Fruit fly (Drosophila melanogaster) whole organism, embryonic: Measurements from ENCODE around the gene rb.

Experiments used
- Aef1 ChIP-seq: fragments of 200-800 bp; sonication (Bioruptor generic); IDR thresholded peaks from 3 replicates; pipeline ENCODE4 v1.3.6; 2022; ENCODE audit warnings: missing biosample characterization, missing genetic modification characterization
- CG10209 ChIP-seq: fragments of 200-800 bp; sonication (Bioruptor generic); optimal IDR thresholded peaks from 3 replicates; lab custom pipeline; 2017; ENCODE audit warnings: missing biosample characterization, mild to moderate bottlenecking, missing genetic modification characterization, missing genetic modification reagents
- CG10366 ChIP-seq: fragments of 200-800 bp; sonication (Bioruptor generic); IDR thresholded peaks from 2 replicates; pipeline ENCODE4 v1.3.6; 2022; ENCODE audit warnings: missing biosample characterization, missing genetic modification characterization
- CG10979 ChIP-seq: fragments of 200-800 bp; sonication (Bioruptor generic); optimal IDR thresholded peaks from 2 replicates; lab custom pipeline; 2018; ENCODE audit warnings: missing biosample characterization, mild to moderate bottlenecking, missing genetic modification characterization, moderate library complexity
- CG11093 ChIP-seq: fragments of 200-800 bp; sonication (Bioruptor generic); IDR thresholded peaks from 3 replicates; pipeline ENCODE4 v1.3.6; 2022; ENCODE audit warnings: missing biosample characterization, missing genetic modification characterization
- CG11456 ChIP-seq: fragments of 200-800 bp; sonication (Bioruptor generic); IDR thresholded peaks from 3 replicates; pipeline ENCODE4 v1.3.6; 2022; ENCODE audit warnings: missing biosample characterization, missing genetic modification characterization
- CG12391 ChIP-seq: fragments of 200-800 bp; sonication (Bioruptor generic); optimal IDR thresholded peaks from 3 replicates; lab custom pipeline; 2018; ENCODE audit warnings: missing biosample characterization, mild to moderate bottlenecking, missing genetic modification characterization, moderate library complexity
- CG14965 ChIP-seq: fragments of 200-800 bp; sonication (Bioruptor generic); optimal IDR thresholded peaks from 2 replicates; lab custom pipeline; 2016; ENCODE audit warnings: missing biosample characterization, missing genetic modification characterization, borderline replicate concordance
- CG1832 ChIP-seq: fragments of 200-800 bp; sonication (Bioruptor generic); optimal IDR thresholded peaks from 2 replicates; lab custom pipeline; 2017; ENCODE audit warnings: missing biosample characterization, mild to moderate bottlenecking, missing genetic modification characterization, inconsistent platforms
- CG2202 ChIP-seq: fragments of 200-800 bp; sonication (Bioruptor generic); optimal IDR thresholded peaks from 2 replicates; lab custom pipeline; 2018; ENCODE audit warnings: missing biosample characterization, mild to moderate bottlenecking, missing genetic modification characterization
- CG31388 ChIP-seq: fragments of 200-800 bp; sonication (Bioruptor generic); optimal IDR thresholded peaks from 2 replicates; lab custom pipeline; 2016; ENCODE audit warnings: missing biosample characterization, missing genetic modification characterization
- CG31441 ChIP-seq: fragments of 200-800 bp; sonication (Bioruptor generic); IDR thresholded peaks from 2 replicates; pipeline ENCODE4 v1.3.6; 2022; ENCODE audit warnings: missing biosample characterization, missing genetic modification characterization
- CG6175 ChIP-seq: fragments of 200-800 bp; sonication (Bioruptor generic); IDR thresholded peaks from 3 replicates; pipeline ENCODE4 v1.3.6; 2022; ENCODE audit warnings: missing biosample characterization, missing genetic modification characterization
- CG6654 ChIP-seq: fragments of 200-800 bp; sonication (Bioruptor generic); optimal IDR thresholded peaks from 2 replicates; lab custom pipeline; 2017; ENCODE audit warnings: missing biosample characterization, mild to moderate bottlenecking, missing genetic modification characterization
- CG6854 ChIP-seq: fragments of 200-800 bp; sonication (Bioruptor generic); optimal IDR thresholded peaks from 3 replicates; lab custom pipeline; 2017; ENCODE audit warnings: missing biosample characterization, mild to moderate bottlenecking, missing genetic modification characterization
- CG7556 ChIP-seq: fragments of 200-800 bp; sonication (Bioruptor generic); optimal IDR thresholded peaks from 2 replicates; lab custom pipeline; 2017; ENCODE audit warnings: missing biosample characterization, mild to moderate bottlenecking, missing genetic modification characterization
- CG8089 ChIP-seq: fragments of 200-800 bp; sonication (Bioruptor generic); optimal IDR thresholded peaks from 3 replicates; lab custom pipeline; 2016; ENCODE audit warnings: missing biosample characterization, missing genetic modification characterization
- CoRest ChIP-seq: fragments of 200-800 bp; sonication (Bioruptor generic); optimal IDR thresholded peaks from 3 replicates; lab custom pipeline; 2018; ENCODE audit warnings: missing biosample characterization, mild to moderate bottlenecking, missing genetic modification characterization, moderate library complexity
- D19B ChIP-seq: fragments of 200-800 bp; sonication (Bioruptor generic); optimal IDR thresholded peaks from 2 replicates; lab custom pipeline; 2017; ENCODE audit warnings: missing biosample characterization, mild to moderate bottlenecking, missing genetic modification characterization
- Doc2 ChIP-seq: fragments of 200-800 bp; sonication (Bioruptor generic); IDR thresholded peaks from 2 replicates; pipeline ENCODE4 v1.3.6; 2022; ENCODE audit warnings: missing biosample characterization, missing genetic modification characterization
- Doc3 ChIP-seq: fragments of 200-800 bp; sonication (Bioruptor generic); IDR thresholded peaks from 3 replicates; pipeline ENCODE4 v1.3.6; 2022; ENCODE audit warnings: missing biosample characterization, missing genetic modification characterization; ENCODE audit not compliant: partially characterized antibody
- Fer3 ChIP-seq: fragments of 200-800 bp; sonication (Bioruptor generic); optimal IDR thresholded peaks from 2 replicates; lab custom pipeline; 2018; ENCODE audit warnings: missing biosample characterization, mild to moderate bottlenecking, missing genetic modification characterization, moderate library complexity
- Hmr ChIP-seq: fragments of 200-800 bp; sonication (Bioruptor generic); optimal IDR thresholded peaks from 3 replicates; lab custom pipeline; 2017; ENCODE audit warnings: mild to moderate bottlenecking, missing biosample characterization, missing genetic modification reagents, missing genetic modification characterization
- Max ChIP-seq: fragments of 200-800 bp; sonication (Bioruptor generic); optimal IDR thresholded peaks from 2 replicates; lab custom pipeline; 2016; ENCODE audit warnings: missing biosample characterization, mild to moderate bottlenecking, missing genetic modification characterization
- Oli ChIP-seq: fragments of 200-800 bp; sonication (Bioruptor generic); optimal IDR thresholded peaks from 2 replicates; lab custom pipeline; 2018; ENCODE audit warnings: missing biosample characterization, mild to moderate bottlenecking, missing genetic modification characterization, moderate library complexity
- Pdp1 ChIP-seq, 2 experiments: fragments of 200-800 bp; sonication (Bioruptor generic); optimal IDR thresholded peaks; 3 replicates each; lab custom pipeline; 2016; ENCODE audit warnings: missing biosample characterization in 2 of 2, missing genetic modification characterization in 2 of 2, mild to moderate bottlenecking in 1 of 2, moderate library complexity in 1 of 2
- Ptx1 ChIP-seq: fragments of 200-800 bp; sonication (Bioruptor generic); IDR thresholded peaks from 2 replicates; pipeline ENCODE4 v1.3.6; 2022; ENCODE audit warnings: missing biosample characterization, missing genetic modification characterization
- Sox100B ChIP-seq: fragments of 200-800 bp; sonication (Bioruptor generic); optimal IDR thresholded peaks from 3 replicates; lab custom pipeline; 2018; ENCODE audit warnings: missing biosample characterization, mild to moderate bottlenecking, missing genetic modification characterization
- TFAM ChIP-seq: fragments of 200-800 bp; sonication (Bioruptor generic); optimal IDR thresholded peaks from 2 replicates; lab custom pipeline; 2017; ENCODE audit warnings: missing biosample characterization, missing genetic modification characterization, inconsistent platforms
- Tbp ChIP-seq: fragments of >200 bp; optimal IDR thresholded peaks from 2 replicates; lab custom pipeline; 2018; ENCODE audit warnings: missing biosample characterization, missing genetic modification characterization
- bsh ChIP-seq, 2 experiments: fragments of 200-800 bp; sonication (Bioruptor generic); optimal IDR thresholded peaks; 2 replicates each; lab custom pipeline; 2017 to 2018; ENCODE audit warnings: mild to moderate bottlenecking in 2 of 2, missing biosample characterization in 2 of 2, missing genetic modification characterization in 2 of 2, moderate library complexity in 1 of 2
- cad ChIP-seq: fragments of >200 bp; optimal IDR thresholded peaks from 2 replicates; lab custom pipeline; 2017; ENCODE audit warnings: missing biosample characterization, missing genetic modification characterization
- caup ChIP-seq: fragments of 200-800 bp; sonication (Bioruptor generic); optimal IDR thresholded peaks from 3 replicates; lab custom pipeline; 2017; ENCODE audit warnings: missing biosample characterization, mild to moderate bottlenecking, missing genetic modification characterization, moderate library complexity; ENCODE audit not compliant: severe bottlenecking
- dmrt11E ChIP-seq: fragments of 200-800 bp; sonication (Bioruptor generic); optimal IDR thresholded peaks from 3 replicates; lab custom pipeline; 2018; ENCODE audit warnings: missing biosample characterization, mild to moderate bottlenecking, missing genetic modification characterization, moderate library complexity
- ems ChIP-seq: fragments of 200-800 bp; sonication (Bioruptor generic); optimal IDR thresholded peaks from 3 replicates; lab custom pipeline; 2016; ENCODE audit warnings: missing biosample characterization, missing genetic modification characterization
- gem ChIP-seq: fragments of 200-800 bp; sonication (Bioruptor generic); optimal IDR thresholded peaks from 2 replicates; lab custom pipeline; 2019; ENCODE audit warnings: missing biosample characterization, mild to moderate bottlenecking, missing genetic modification characterization, moderate library complexity
- h ChIP-seq: fragments of >200 bp; optimal IDR thresholded peaks from 2 replicates; lab custom pipeline; 2017
- ind ChIP-seq: fragments of 200-800 bp; sonication (Bioruptor generic); optimal IDR thresholded peaks from 3 replicates; lab custom pipeline; 2016; ENCODE audit warnings: missing biosample characterization, missing genetic modification characterization
- jing ChIP-seq: fragments of 200-800 bp; sonication (Bioruptor generic); optimal IDR thresholded peaks from 2 replicates; lab custom pipeline; 2018; ENCODE audit warnings: missing biosample characterization, mild to moderate bottlenecking, missing genetic modification characterization
- kah ChIP-seq: fragments of 200-800 bp; sonication (Bioruptor generic); optimal IDR thresholded peaks from 2 replicates; lab custom pipeline; 2018; ENCODE audit warnings: missing biosample characterization, mild to moderate bottlenecking, missing genetic modification characterization
- nerfin-1 ChIP-seq: fragments of 200-800 bp; sonication (Bioruptor generic); optimal IDR thresholded peaks from 3 replicates; lab custom pipeline; 2019; ENCODE audit warnings: missing biosample characterization, mild to moderate bottlenecking, missing genetic modification characterization, moderate library complexity
- pan ChIP-seq, 4 experiments: fragments of >200 bp in 3 of 4; fragments of 200-800 bp in 1 of 4; sonication (Bioruptor generic) in 1 of 4; optimal IDR thresholded peaks in 3 of 4; IDR thresholded peaks in 1 of 4; 2 replicates each; pipeline versions ENCODE4 v1.3.6 to Lab custom; 2017 to 2022; ENCODE audit warnings: missing biosample characterization in 2 of 4, missing genetic modification characterization in 2 of 4, mixed read lengths in 1 of 4
- row ChIP-seq: fragments of 200-800 bp; sonication (Bioruptor generic); IDR thresholded peaks from 3 replicates; pipeline ENCODE4 v1.3.6; 2022; ENCODE audit warnings: missing biosample characterization, missing genetic modification characterization
- sens-2 ChIP-seq: fragments of 200-800 bp; sonication (Bioruptor generic); IDR thresholded peaks from 2 replicates; pipeline ENCODE4 v1.3.6; 2022; ENCODE audit warnings: missing biosample characterization, missing genetic modification characterization
- shn ChIP-seq: fragments of 200-800 bp; sonication (Bioruptor generic); optimal IDR thresholded peaks from 3 replicates; lab custom pipeline; 2016; ENCODE audit warnings: missing biosample characterization, missing genetic modification characterization
- sob ChIP-seq: fragments of 200-800 bp; sonication (Bioruptor generic); IDR thresholded peaks from 2 replicates; pipeline ENCODE4 v1.3.6; 2022; ENCODE audit warnings: missing biosample characterization, missing genetic modification characterization
- sqz ChIP-seq: fragments of 200-800 bp; sonication (Bioruptor generic); optimal IDR thresholded peaks from 3 replicates; lab custom pipeline; 2018; ENCODE audit warnings: missing biosample characterization, mild to moderate bottlenecking, missing genetic modification characterization
- stwl ChIP-seq: fragments of 200-800 bp; sonication (Bioruptor generic); optimal IDR thresholded peaks from 3 replicates; lab custom pipeline; 2018; ENCODE audit warnings: missing biosample characterization, mild to moderate bottlenecking, missing genetic modification characterization, moderate library complexity
- tgo ChIP-seq: fragments of 200-800 bp; sonication (Bioruptor generic); IDR thresholded peaks from 3 replicates; pipeline ENCODE4 v1.3.6; 2022; ENCODE audit warnings: missing biosample characterization, missing genetic modification characterization
- zfh1 ChIP-seq: fragments of 200-800 bp; sonication (Bioruptor generic); IDR thresholded peaks from 3 replicates; pipeline ENCODE4 v1.3.6; 2022; ENCODE audit warnings: missing biosample characterization, missing genetic modification characterization

Gene rb

dm6 chrX:4498234-4498633, 42.2 kb downstream of the rb start (continued):
- TF ChIP-seq Ptx1 (GFP tag; lab: Robert Waterston, UW), result peak; percentile 40; the same call in 1 of the 2 replicates
- TF ChIP-seq sens-2, result no peak
- TF ChIP-seq gem (tag; lab: Kevin White, UChicago), result peak; percentile 63
- TF ChIP-seq sqz (GFP tag; lab: Kevin White, UChicago), result peak; percentile 1
- TF ChIP-seq Sox100B (GFP tag; lab: Kevin White, UChicago), result peak; percentile 6
- TF ChIP-seq Doc2 (GFP tag; lab: Robert Waterston, UW), result no peak
- peak; percentile 4 for TF ChIP-seq jing (GFP tag; lab: Kevin White, UChicago)
- TF ChIP-seq CG31388 (GFP tag; lab: Kevin White, UChicago), result no peak
- 0 out of 3 replicates have a peak, but pooled peaks have one; percentile 22 for TF ChIP-seq CG11093 (GFP tag; lab: Robert Waterston, UW)
- TF ChIP-seq CoRest (tag; lab: Kevin White, UChicago), result peak; percentile 22
- no peak for TF ChIP-seq Fer3 (tag; lab: Kevin White, UChicago)
- no peak for TF ChIP-seq Doc3 (GFP tag; lab: Robert Waterston, UW)
- no peak for TF ChIP-seq caup
- TF ChIP-seq Pdp1 (GFP tag; optimal IDR thresholded peaks at IDR 0.05; lab: Kevin White, UChicago), result peak in 1 of 2 experiments; percentile 11
- no peak for TF ChIP-seq D19B (GFP tag; lab: Kevin White, UChicago)
- no peak for TF ChIP-seq pan (optimal IDR thresholded peaks at IDR 0.05; lab: Kevin White, UChicago)
- peak in 1 of 2 experiments; percentile 46 for TF ChIP-seq pan (GFP tag; optimal IDR thresholded peaks at IDR 0.05 in 1 of 2, IDR thresholded peaks at IDR 0.05 in 1 of 2)
- TF ChIP-seq row (GFP tag; lab: Robert Waterston, UW), result peak; percentile 70; the same call in 2 of the 3 replicates
- 0 out of 3 replicates have a peak, but pooled peaks have one; percentile 29 for TF ChIP-seq tgo (GFP tag; lab: Robert Waterston, UW)
- no peak for TF ChIP-seq CG1832 (GFP tag; lab: Kevin White, UChicago)
- no peak for TF ChIP-seq Max
- TF ChIP-seq ems, result peak; percentile 16
- no peak for TF ChIP-seq stwl (tag; lab: Kevin White, UChicago)
- TF ChIP-seq CG6654 (GFP tag; lab: Kevin White, UChicago), result peak; percentile 10
- TF ChIP-seq Oli (tag; lab: Kevin White, UChicago), result peak; percentile 41
- TF ChIP-seq CG6175 (GFP tag; lab: Robert Waterston, UW), result no peak
- TF ChIP-seq CG8089 (GFP tag; lab: Kevin White, UChicago), result peak; percentile 4
- peak; percentile 7 for TF ChIP-seq CG2202 (tag; lab: Kevin White, UChicago)
- no peak for TF ChIP-seq Hmr (GFP tag; lab: Kevin White, UChicago)
- TF ChIP-seq CG31441 (GFP tag; lab: Robert Waterston, UW), result peak; percentile 50; the same call in 1 of the 2 replicates
- TF ChIP-seq shn, result no peak
- TF ChIP-seq CG14965 (GFP tag; lab: Kevin White, UChicago), result peak; percentile 7
- no peak for TF ChIP-seq CG11456 (GFP tag; lab: Robert Waterston, UW)
- TF ChIP-seq Aef1, result 0 out of 3 replicates have a peak, but pooled peaks have one; percentile 17
- TF ChIP-seq cad, result no peak
- peak in 1 of 2 experiments; percentile 70 for TF ChIP-seq bsh (GFP tag; optimal IDR thresholded peaks at IDR 0.05; lab: Kevin White, UChicago)
- peak; percentile 49 for TF ChIP-seq nerfin-1 (tag; lab: Kevin White, UChicago)
- no peak for TF ChIP-seq kah
- no peak for TF ChIP-seq Tbp
- no peak for TF ChIP-seq h (lab: Kevin White, UChicago)
- no peak for TF ChIP-seq sob (GFP tag; lab: Robert Waterston, UW)
- peak; percentile 45 for TF ChIP-seq CG12391 (tag; lab: Kevin White, UChicago)
- no peak for TF ChIP-seq CG6854 (GFP tag; lab: Kevin White, UChicago)
- peak; percentile 51 for TF ChIP-seq dmrt11E (tag; lab: Kevin White, UChicago)
- TF ChIP-seq CG10366 (GFP tag; lab: Robert Waterston, UW), result peak; percentile 31; the same call in 1 of the 2 replicates
- peak; percentile 35 for TF ChIP-seq ind (GFP tag; lab: Kevin White, UChicago)
- TF ChIP-seq CG10209 (GFP tag; lab: Kevin White, UChicago), result peak; percentile 23
- peak; percentile 64; the same call in 1 of the 3 replicates for TF ChIP-seq zfh1 (GFP tag; lab: Robert Waterston, UW)
- peak; percentile 13 for TF ChIP-seq CG7556 (GFP tag; lab: Kevin White, UChicago)
- TF ChIP-seq CG10979 (tag; lab: Kevin White, UChicago), result peak; percentile 65
- TF ChIP-seq TFAM (GFP tag; lab: Kevin White, UChicago), result no peak
